Worm (Caenorhabditis elegans): ENCODE results near the gene T22F3.8.

The T22F3.8 gene

ce11 chrV:3554869-3555268 is 50.4 kb downstream of the T22F3.8 start, which contains the start of gene grl-29:
Gene grl-29, minus strand, starts transcription at chrV:3555236.
- TF ChIP-seq W03F9.2 (tag; optimal IDR thresholded peaks at IDR 0.05) (no peak), dao-5 (tag; optimal IDR thresholded peaks at IDR 0.05) (no peak), him-1 (tag; optimal IDR thresholded peaks at IDR 0.05) (no peak)

ce11 chrV:3552740-3553469 is 52.3 kb downstream of the T22F3.8 start, which contains the start of gene T24A6.20:
Gene T24A6.20, plus strand, starts transcription at chrV:3553134.
- no peak for TF ChIP-seq dao-5 (tag; optimal IDR thresholded peaks at IDR 0.05)
- no peak for TF ChIP-seq him-1 (tag; optimal IDR thresholded peaks at IDR 0.05)
- no peak for TF ChIP-seq W03F9.2 (tag; optimal IDR thresholded peaks at IDR 0.05)

All from whole organism, L4/young adult.